Worm (Caenorhabditis elegans): ENCODE data around the gene C34C12.2.

Gene C34C12.2

DNA sequence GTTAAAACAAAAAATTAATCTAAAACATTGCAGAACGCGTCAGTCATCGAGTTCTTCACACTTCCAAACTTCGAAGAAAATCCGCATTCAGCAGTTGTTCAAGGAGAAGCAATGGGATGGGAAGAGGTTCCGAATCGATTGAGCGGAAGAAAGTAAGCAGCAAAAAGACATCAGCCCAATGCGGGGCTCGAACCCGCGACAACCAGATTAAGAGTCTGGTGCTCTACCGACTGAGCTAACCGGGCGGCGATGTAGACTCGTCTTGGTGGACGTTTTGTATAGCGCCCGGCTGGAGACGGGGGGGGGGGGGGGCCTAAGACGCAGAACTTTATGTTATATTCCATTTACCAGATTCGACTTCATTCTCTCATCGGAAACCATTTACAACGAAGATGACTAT is 26.8 kb upstream of the C34C12.2 start (continued):
- TF ChIP-seq chd-7 (tag; optimal IDR thresholded peaks at IDR 0.05): peak; percentile 40
- TF ChIP-seq egrh-3 (GFP tag; IDR thresholded peaks at IDR 0.05): peak; percentile 64; the same call in 1 of the 2 replicates
- no peak for TF ChIP-seq nhr-27 (tag; optimal IDR thresholded peaks at IDR 0.05)
- peak; percentile 30; the same call in 1 of the 2 replicates for TF ChIP-seq F33H1.4 (GFP tag; IDR thresholded peaks at IDR 0.05)
- peak; percentile 64 for TF ChIP-seq mcd-1 (GFP tag; IDR thresholded peaks at IDR 0.05)
- peak; percentile 32 for TF ChIP-seq lin-54 (GFP tag; optimal IDR thresholded peaks at IDR 0.05)
- TF ChIP-seq somi-1 (GFP tag; optimal IDR thresholded peaks at IDR 0.05): no peak
- peak; percentile 62; the same call in 1 of the 2 replicates for TF ChIP-seq ztf-6 (GFP tag; IDR thresholded peaks at IDR 0.05)
- TF ChIP-seq die-1 (tag; optimal IDR thresholded peaks at IDR 0.05): peak; percentile 46
- TF ChIP-seq zfh-2 (GFP tag; conservative IDR thresholded peaks at IDR 0.05): peak; percentile 75

- TF ChIP-seq mel-28 (tag; optimal IDR thresholded peaks at IDR 0.05; ENCODE audit: borderline replicate concordance) (no peak), ceh-40 (GFP tag; IDR thresholded peaks at IDR 0.05) (no peak), lsl-1 (GFP tag; optimal IDR thresholded peaks at IDR 0.05) (peak; percentile 16), Y53G8AR.9 (GFP tag; conservative IDR thresholded peaks at IDR 0.05) (no peak), Y67H2A.10 (GFP tag; conservative IDR thresholded peaks at IDR 0.05) (no peak), somi-1 (GFP tag; optimal IDR thresholded peaks at IDR 0.05) (no peak), xnd-1 (tag; optimal IDR thresholded peaks at IDR 0.05) (no peak), egl-44 (GFP tag; IDR thresholded peaks at IDR 0.05) (no peak)
Measured at ce11 chrIII:3428574-3428973, 25.0 kb upstream of the C34C12.2 start.

ce11 chrIII:3429761-3430160 is 23.8 kb upstream of the C34C12.2 start:
- no peak for TF ChIP-seq F37B4.10 (GFP tag; IDR thresholded peaks at IDR 0.05)
- no peak for TF ChIP-seq ama-1 (optimal IDR thresholded peaks at IDR 0.05)
- TF ChIP-seq ama-1 (GFP tag; optimal IDR thresholded peaks at IDR 0.05): no peak
- TF ChIP-seq tbp1 (GFP tag; optimal IDR thresholded peaks at IDR 0.05): no peak
- no peak for TF ChIP-seq snpc-4 (GFP tag; optimal IDR thresholded peaks at IDR 0.05)
- no peak for TF ChIP-seq snpc-4 (tag; optimal IDR thresholded peaks at IDR 0.05)
- TF ChIP-seq F22D6.2 (tag; optimal IDR thresholded peaks at IDR 0.05): no peak
- TF ChIP-seq dpl-1 (GFP tag; optimal IDR thresholded peaks at IDR 0.05): no peak
- TF ChIP-seq zfh-2 (GFP tag; conservative IDR thresholded peaks at IDR 0.05): no peak
- TF ChIP-seq chd-7 (tag; optimal IDR thresholded peaks at IDR 0.05): no peak
- no peak for TF ChIP-seq F57A8.1 (GFP tag; optimal IDR thresholded peaks at IDR 0.05)
- no peak for TF ChIP-seq bed-2 (GFP tag; IDR thresholded peaks at IDR 0.05)
- TF ChIP-seq lin-40 (tag; optimal IDR thresholded peaks at IDR 0.05): no peak
- no peak for TF ChIP-seq C17E4.6 (GFP tag; IDR thresholded peaks at IDR 0.05)
- TF ChIP-seq atf-7 (tag; optimal IDR thresholded peaks at IDR 0.05): no peak
- TF ChIP-seq madf-6 (GFP tag; IDR thresholded peaks at IDR 0.05): no peak
- TF ChIP-seq B0336.3 (GFP tag; IDR thresholded peaks at IDR 0.05): no peak
- no peak for TF ChIP-seq zim-3 (tag; optimal IDR thresholded peaks at IDR 0.05)

DNA sequence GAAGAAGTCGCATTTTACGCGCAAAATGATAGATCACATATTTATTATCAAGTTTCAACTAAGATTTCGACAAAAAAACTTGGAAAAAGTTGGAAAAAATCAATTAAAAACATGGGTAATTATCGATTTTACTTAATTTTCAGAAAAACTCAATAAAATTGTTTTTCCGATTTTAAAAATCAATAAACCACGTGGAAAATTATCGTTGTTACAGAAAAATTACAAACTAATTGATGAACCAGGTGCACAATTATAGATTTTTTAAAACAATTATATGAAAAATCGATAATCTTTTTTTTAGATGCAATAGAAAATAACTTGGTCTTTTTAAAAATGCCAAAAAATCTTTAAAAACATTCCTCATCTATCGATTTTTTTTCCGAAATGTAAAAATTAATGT is 22.9 kb upstream of the C34C12.2 start:
- TF ChIP-seq ztf-18 (tag; optimal IDR thresholded peaks at IDR 0.05) (no peak), ztf-3 (GFP tag; optimal IDR thresholded peaks at IDR 0.05) (no peak), ccch-3 (GFP tag; optimal IDR thresholded peaks at IDR 0.05) (no peak), hrde-1 (tag; optimal IDR thresholded peaks at IDR 0.05; ENCODE audit: borderline replicate concordance) (no peak), attf-6 (GFP tag; IDR thresholded peaks at IDR 0.05) (no peak), sea-2 (GFP tag; IDR thresholded peaks at IDR 0.05) (no peak), B0261.1 (tag; optimal IDR thresholded peaks at IDR 0.05) (no peak), tlf-1 (GFP tag; optimal IDR thresholded peaks at IDR 0.05) (no peak), hlh-26 (GFP tag; conservative IDR thresholded peaks at IDR 0.05) (no peak), madf-10 (tag; optimal IDR thresholded peaks at IDR 0.05) (no peak), F37B4.10 (GFP tag; IDR thresholded peaks at IDR 0.05) (no peak), snpc-3.4 (tag; optimal IDR thresholded peaks at IDR 0.05) (no peak), madf-3 (GFP tag; IDR thresholded peaks at IDR 0.05) (no peak)

Measured in whole organism, young adult.